Worm (Caenorhabditis elegans) whole organism, L1 larva: ENCODE data around the gene nhr-131.

ENCODE experiments used
- ceh-82 ChIP-seq, 3 experiments: fragments of 150-350 bp in 1 of 3; sonication (generic microtip) in 2 of 3; optimal IDR thresholded peaks; 2 replicates each; lab custom pipeline; 2014 to 2017; ENCODE audit warnings: missing biosample characterization in 3 of 3, missing genetic modification characterization in 3 of 3
- egl-13 ChIP-seq: sonication (generic microtip); optimal IDR thresholded peaks from 2 replicates; lab custom pipeline; 2016; ENCODE audit warnings: missing genotype, missing genetic modification reagents, missing genetic modification characterization, missing compliant biosample characterization
- lsy-2 ChIP-seq, 2 experiments: fragments of 150-350 bp; optimal IDR thresholded peaks; 2 replicates each; lab custom pipeline; 2014; ENCODE audit warnings: missing biosample characterization in 2 of 2, missing genetic modification characterization in 2 of 2
- mep-1 ChIP-seq: fragments of 150-350 bp; optimal IDR thresholded peaks from 2 replicates; lab custom pipeline; 2014; ENCODE audit warnings: missing biosample characterization, missing genetic modification characterization
- nhr-237 ChIP-seq: fragments of 150-350 bp; optimal IDR thresholded peaks from 2 replicates; lab custom pipeline; 2014; ENCODE audit warnings: missing biosample characterization, missing genetic modification characterization
- nhr-90 ChIP-seq: sonication (generic microtip); optimal IDR thresholded peaks from 2 replicates; lab custom pipeline; 2016; ENCODE audit warnings: mild to moderate bottlenecking, missing genetic modification characterization, missing compliant biosample characterization; ENCODE audit not compliant: poor library complexity
- pag-3 ChIP-seq: sonication (generic microtip); optimal IDR thresholded peaks from 2 replicates; lab custom pipeline; 2017; ENCODE audit warnings: missing genetic modification characterization, mild to moderate bottlenecking, missing compliant biosample characterization, antibody characterized with exemption, borderline replicate concordance; ENCODE audit not compliant: insufficient read depth
- skn-1 ChIP-seq: fragments of 150-350 bp; optimal IDR thresholded peaks from 2 replicates; lab custom pipeline; 2014; ENCODE audit warnings: missing biosample characterization, missing genetic modification characterization
- unc-130 ChIP-seq: fragments of 150-350 bp; optimal IDR thresholded peaks from 2 replicates; lab custom pipeline; 2017; ENCODE audit warnings: missing biosample characterization, missing genetic modification characterization, inconsistent platforms

ce11 chrV:482860-483259, 11.3 kb upstream of the nhr-131 start:
- TF ChIP-seq skn-1 (tag; lab: Kevin White, UChicago): no peak
- no peak for TF ChIP-seq egl-13
- TF ChIP-seq nhr-237 (tag; lab: Kevin White, UChicago): no peak
- no peak for TF ChIP-seq lsy-2 (tag; optimal IDR thresholded peaks at IDR 0.05; lab: Kevin White, UChicago)
- TF ChIP-seq pag-3: no peak
- no peak for TF ChIP-seq unc-130 (tag; lab: Kevin White, UChicago)
- no peak for TF ChIP-seq ceh-82 (tag; optimal IDR thresholded peaks at IDR 0.05; lab: Kevin White, UChicago)
- no peak for TF ChIP-seq mep-1 (tag; lab: Kevin White, UChicago)
- TF ChIP-seq nhr-90 (tag; lab: Kevin White, UChicago): no peak
